Worm (Caenorhabditis elegans) whole organism, L1 larva: Measurements from ENCODE around the gene mai-2.

Source experiments
- aha-1 ChIP-seq: fragments of 150-350 bp; optimal IDR thresholded peaks from 2 replicates; lab custom pipeline; 2014; ENCODE audit warnings: missing biosample characterization, missing genetic modification characterization
- ceh-63 ChIP-seq: fragments of 200-800 bp; sonication (Bioruptor generic); optimal IDR thresholded peaks from 2 replicates; lab custom pipeline; 2018; ENCODE audit warnings: mild to moderate bottlenecking, missing genetic modification characterization, missing compliant biosample characterization

- no peak for TF ChIP-seq ceh-63
- TF ChIP-seq aha-1 (tag; lab: Kevin White, UChicago): no peak
Observed at ce11 chrIV:3428434-3428950, 42.8 kb downstream of the mai-2 start, which contains the start of the genes C04C3.9 and srz-60.
